Worm (Caenorhabditis elegans): ENCODE data around the gene ets-8.

- TF ChIP-seq snpc-1.3 (tag; optimal IDR thresholded peaks at IDR 0.05; ENCODE audit: insufficient read depth) (no peak), dpl-1 (GFP tag; optimal IDR thresholded peaks at IDR 0.05) (no peak), attf-5 (GFP tag; optimal IDR thresholded peaks at IDR 0.05) (no peak), ztf-18 (tag; optimal IDR thresholded peaks at IDR 0.05) (no peak), nfyb-1 (GFP tag; IDR thresholded peaks at IDR 0.05) (no peak), xnd-1 (tag; optimal IDR thresholded peaks at IDR 0.05) (no peak), madf-3 (GFP tag; IDR thresholded peaks at IDR 0.05) (no peak), ets-4 (GFP tag; optimal IDR thresholded peaks at IDR 0.05) (no peak)
Measured at ce11 chrIV:1163126-1163525, 2.8 kb upstream of the ets-8 start, which contains the start of gene C50A2.7.
